Worm (Caenorhabditis elegans) whole organism, L1 larva: Measurements from ENCODE around the gene col-84.

Experiments
- C16A3.4 ChIP-seq: fragments of 150-350 bp; optimal IDR thresholded peaks from 2 replicates; lab custom pipeline; 2014; ENCODE audit warnings: missing biosample characterization, missing genetic modification characterization
- C34B4.2 ChIP-seq: sonication (generic microtip); optimal IDR thresholded peaks from 2 replicates; lab custom pipeline; 2017; ENCODE audit warnings: mild to moderate bottlenecking, missing genetic modification characterization, missing compliant biosample characterization
- Y116A8C.19 ChIP-seq: sonication (generic microtip); optimal IDR thresholded peaks from 2 replicates; lab custom pipeline; 2016; ENCODE audit warnings: missing compliant biosample characterization, missing genetic modification characterization, borderline replicate concordance
- aha-1 ChIP-seq: fragments of 150-350 bp; optimal IDR thresholded peaks from 2 replicates; lab custom pipeline; 2014; ENCODE audit warnings: missing biosample characterization, missing genetic modification characterization
- alr-1 ChIP-seq: fragments of 200-800 bp; sonication (Bioruptor generic); optimal IDR thresholded peaks from 2 replicates; lab custom pipeline; 2018; ENCODE audit warnings: borderline replicate concordance, mild to moderate bottlenecking, missing genetic modification characterization, missing compliant biosample characterization
- aly-2 ChIP-seq: fragments of 150-350 bp; optimal IDR thresholded peaks from 2 replicates; lab custom pipeline; 2014; ENCODE audit warnings: missing biosample characterization, missing genetic modification characterization
- ama-1 ChIP-seq: fragments of 150-350 bp; optimal IDR thresholded peaks from 2 replicates; lab custom pipeline; 2014
- ceh-63 ChIP-seq: fragments of 200-800 bp; sonication (Bioruptor generic); optimal IDR thresholded peaks from 2 replicates; lab custom pipeline; 2018; ENCODE audit warnings: mild to moderate bottlenecking, missing genetic modification characterization, missing compliant biosample characterization
- ceh-8 ChIP-seq: fragments of 200-800 bp; sonication (Bioruptor generic); optimal IDR thresholded peaks from 2 replicates; lab custom pipeline; 2018; ENCODE audit warnings: mild to moderate bottlenecking, missing genetic modification characterization, moderate library complexity, missing compliant biosample characterization
- ces-1 ChIP-seq: fragments of 150-350 bp; optimal IDR thresholded peaks from 2 replicates; lab custom pipeline; 2014; ENCODE audit warnings: missing biosample characterization, missing genetic modification reagents, missing genetic modification characterization
- dpl-1 ChIP-seq, 3 experiments: fragments of 150-350 bp in 2 of 3; sonication (generic microtip) in 1 of 3; optimal IDR thresholded peaks; 2 replicates each; lab custom pipeline; 2014 to 2017; ENCODE audit warnings: missing biosample characterization in 3 of 3, missing genetic modification characterization in 3 of 3, missing genetic modification reagents in 3 of 3
- dsc-1 ChIP-seq: sonication (generic microtip); optimal IDR thresholded peaks from 2 replicates; lab custom pipeline; 2016; ENCODE audit warnings: mild to moderate bottlenecking, missing genetic modification characterization, missing compliant biosample characterization
- efl-3 ChIP-seq: fragments of 200-800 bp; sonication (Bioruptor generic); optimal IDR thresholded peaks from 2 replicates; lab custom pipeline; 2018; ENCODE audit warnings: mild to moderate bottlenecking, missing genetic modification characterization, missing compliant biosample characterization
- egl-27 ChIP-seq, 2 experiments: fragments of 150-350 bp in 1 of 2; sonication (generic microtip); optimal IDR thresholded peaks; 3 replicates each; lab custom pipeline; 2017 to 2018; ENCODE audit warnings: missing biosample characterization in 2 of 2, missing genetic modification characterization in 2 of 2, missing genetic modification reagents in 2 of 2
- ets-5 ChIP-seq: fragments of 200-800 bp; sonication (Bioruptor generic); IDR thresholded peaks from 2 replicates; pipeline ENCODE4 v1.3.6; 2022; ENCODE audit warnings: missing genetic modification characterization, missing compliant biosample characterization
- hlh-17 ChIP-seq: fragments of 200-800 bp; sonication (Bioruptor generic); optimal IDR thresholded peaks from 2 replicates; lab custom pipeline; 2018; ENCODE audit warnings: missing genetic modification characterization, mild to moderate bottlenecking, missing compliant biosample characterization, moderate library complexity, borderline replicate concordance
- hlh-4 ChIP-seq: sonication (generic microtip); optimal IDR thresholded peaks from 2 replicates; lab custom pipeline; 2016; ENCODE audit warnings: mild to moderate bottlenecking, missing genetic modification characterization, missing compliant biosample characterization
- hpl-2 ChIP-seq: fragments of 150-350 bp; optimal IDR thresholded peaks from 2 replicates; lab custom pipeline; 2014; ENCODE audit warnings: missing biosample characterization, missing genetic modification reagents, missing genetic modification characterization
- irx-1 ChIP-seq: sonication (generic microtip); optimal IDR thresholded peaks from 2 replicates; lab custom pipeline; 2016; ENCODE audit warnings: missing genetic modification characterization, missing compliant biosample characterization
- isw-1 ChIP-seq: fragments of 200-800 bp; sonication (Bioruptor generic); IDR thresholded peaks from 2 replicates; pipeline ENCODE4 v1.3.6; 2022; ENCODE audit warnings: missing genetic modification characterization, missing compliant biosample characterization
- jun-1 ChIP-seq: fragments of 150-350 bp; optimal IDR thresholded peaks from 2 replicates; lab custom pipeline; 2014; ENCODE audit warnings: missing biosample characterization, missing genetic modification reagents, missing genetic modification characterization
- lin-13 ChIP-seq: fragments of 150-350 bp; optimal IDR thresholded peaks from 2 replicates; lab custom pipeline; 2014; ENCODE audit warnings: missing biosample characterization, missing genetic modification reagents, missing genetic modification characterization
- lin-14 ChIP-seq: fragments of 200-800 bp; sonication (Bioruptor generic); optimal IDR thresholded peaks from 2 replicates; lab custom pipeline; 2018; ENCODE audit warnings: mild to moderate bottlenecking, missing genetic modification characterization, moderate library complexity, missing compliant biosample characterization
- lin-35 ChIP-seq, 2 experiments: fragments of 150-350 bp; optimal IDR thresholded peaks; 2 replicates each; lab custom pipeline; 2014; ENCODE audit warnings: missing biosample characterization in 2 of 2, missing genetic modification characterization in 2 of 2, missing genetic modification reagents in 2 of 2
- mep-1 ChIP-seq: fragments of 150-350 bp; optimal IDR thresholded peaks from 2 replicates; lab custom pipeline; 2014; ENCODE audit warnings: missing biosample characterization, missing genetic modification characterization
- nhr-19 ChIP-seq: fragments of 200-800 bp; sonication (Bioruptor generic); conservative IDR thresholded peaks from 2 replicates; pipeline ENCODE4 v1.3.6; 2022; ENCODE audit warnings: missing genetic modification characterization, missing compliant biosample characterization
- nhr-237 ChIP-seq: fragments of 150-350 bp; optimal IDR thresholded peaks from 2 replicates; lab custom pipeline; 2014; ENCODE audit warnings: missing biosample characterization, missing genetic modification characterization
- nhr-28 ChIP-seq: fragments of 150-350 bp; optimal IDR thresholded peaks from 2 replicates; lab custom pipeline; 2014; ENCODE audit warnings: missing biosample characterization, missing genetic modification characterization
- nhr-47 ChIP-seq: sonication (generic microtip); optimal IDR thresholded peaks from 2 replicates; lab custom pipeline; 2016; ENCODE audit warnings: mild to moderate bottlenecking, missing genetic modification characterization, moderate library complexity, missing compliant biosample characterization
- nhr-71 ChIP-seq: sonication (generic microtip); optimal IDR thresholded peaks from 2 replicates; lab custom pipeline; 2016; ENCODE audit warnings: mild to moderate bottlenecking, missing genetic modification characterization, moderate library complexity, missing compliant biosample characterization
- nhr-77 ChIP-seq: fragments of 150-350 bp; optimal IDR thresholded peaks from 2 replicates; lab custom pipeline; 2014; ENCODE audit warnings: missing biosample characterization, missing genetic modification characterization
- nhr-84 ChIP-seq: sonication (generic microtip); optimal IDR thresholded peaks from 2 replicates; lab custom pipeline; 2017; ENCODE audit warnings: missing biosample characterization, missing genetic modification characterization
- pag-3 ChIP-seq: sonication (generic microtip); optimal IDR thresholded peaks from 2 replicates; lab custom pipeline; 2017; ENCODE audit warnings: missing genetic modification characterization, mild to moderate bottlenecking, missing compliant biosample characterization, antibody characterized with exemption, borderline replicate concordance; ENCODE audit not compliant: insufficient read depth
- sox-4 ChIP-seq: sonication (generic microtip); optimal IDR thresholded peaks from 2 replicates; lab custom pipeline; 2016; ENCODE audit warnings: missing genetic modification characterization, missing compliant biosample characterization
- sptf-1 ChIP-seq: fragments of 150-350 bp; optimal IDR thresholded peaks from 2 replicates; lab custom pipeline; 2014; ENCODE audit warnings: missing biosample characterization, missing genetic modification characterization
- sup-37 ChIP-seq: fragments of 200-800 bp; sonication (Bioruptor generic); optimal IDR thresholded peaks from 2 replicates; lab custom pipeline; 2018; ENCODE audit warnings: mild to moderate bottlenecking, missing genetic modification characterization, missing compliant biosample characterization
- tlp-1 ChIP-seq: fragments of 150-350 bp; optimal IDR thresholded peaks from 2 replicates; lab custom pipeline; 2014; ENCODE audit warnings: missing biosample characterization, missing genetic modification characterization
- unc-30 ChIP-seq: sonication (generic microtip); optimal IDR thresholded peaks from 2 replicates; lab custom pipeline; 2017; ENCODE audit warnings: missing biosample characterization, missing genetic modification characterization
- unc-62 ChIP-seq: fragments of 150-350 bp; optimal IDR thresholded peaks from 2 replicates; lab custom pipeline; 2014; ENCODE audit warnings: missing biosample characterization, missing genetic modification reagents, missing genetic modification characterization
- unc-98 ChIP-seq: fragments of 200-800 bp; sonication (Bioruptor generic); IDR thresholded peaks from 2 replicates; pipeline ENCODE4 v1.3.6; 2022; ENCODE audit warnings: missing genetic modification characterization, missing compliant biosample characterization
- vab-15 ChIP-seq: sonication (generic microtip); optimal IDR thresholded peaks from 2 replicates; lab custom pipeline; 2017; ENCODE audit warnings: missing genotype, mild to moderate bottlenecking, missing genetic modification characterization, missing compliant biosample characterization
- xbp-1 ChIP-seq: sonication (generic microtip); optimal IDR thresholded peaks from 2 replicates; lab custom pipeline; 2016; ENCODE audit warnings: missing genetic modification characterization, missing compliant biosample characterization
- ztf-4 ChIP-seq: fragments of 150-350 bp; optimal IDR thresholded peaks from 2 replicates; lab custom pipeline; 2014; ENCODE audit warnings: missing biosample characterization, missing genetic modification characterization

The col-84 gene

DNA sequence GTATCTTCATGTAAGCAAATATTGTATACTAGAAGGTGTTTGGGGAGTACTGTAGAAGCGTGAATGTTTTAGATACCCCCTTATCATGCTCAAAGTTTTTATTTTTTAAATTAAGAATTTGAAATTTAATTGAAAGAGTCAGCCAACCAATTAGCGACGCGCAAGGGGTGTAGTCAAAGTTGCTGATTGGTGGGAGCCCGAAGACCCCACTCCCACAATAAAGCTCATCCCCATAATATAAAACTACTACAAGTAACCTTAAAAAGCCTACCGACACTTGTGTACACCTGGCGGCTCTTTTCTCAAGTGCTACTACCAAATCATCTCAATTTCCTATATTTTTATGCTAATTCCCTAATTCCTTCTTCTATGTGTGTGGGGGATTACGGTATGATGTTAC, 31.4 kb downstream of the col-84 start:
- no peak for TF ChIP-seq hlh-17
- TF ChIP-seq nhr-84 (tag; lab: Kevin White, UChicago), result no peak
- TF ChIP-seq C16A3.4 (tag; lab: Kevin White, UChicago), result no peak
- no peak for TF ChIP-seq dpl-1 (GFP tag; optimal IDR thresholded peaks at IDR 0.05; lab: Kevin White, UChicago)
- no peak for TF ChIP-seq Y116A8C.19 (tag; lab: Kevin White, UChicago)
- no peak for TF ChIP-seq sup-37 (GFP tag; lab: Kevin White, UChicago)
- no peak for TF ChIP-seq ceh-8 (GFP tag; lab: Kevin White, UChicago)
- no peak for TF ChIP-seq isw-1
- TF ChIP-seq unc-62 (GFP tag; lab: Kevin White, UChicago), result no peak
- no peak for TF ChIP-seq aly-2 (tag; lab: Kevin White, UChicago)
- TF ChIP-seq lin-35 (GFP tag; optimal IDR thresholded peaks at IDR 0.05; lab: Kevin White, UChicago), result no peak
- TF ChIP-seq ces-1, result no peak
- TF ChIP-seq, all 84 proteins: peak for 0

- TF ChIP-seq C16A3.4 (tag; lab: Kevin White, UChicago) (no peak), nhr-77 (no peak), unc-30 (no peak), vab-15 (tag; lab: Kevin White, UChicago) (no peak), jun-1 (tag; lab: Kevin White, UChicago) (no peak), lin-35 (GFP tag; optimal IDR thresholded peaks at IDR 0.05; lab: Kevin White, UChicago) (no peak), C34B4.2 (tag; lab: Kevin White, UChicago) (no peak), ets-5 (GFP tag; lab: Robert Waterston, UW) (no peak), hpl-2 (GFP tag; lab: Kevin White, UChicago) (no peak), xbp-1 (tag; lab: Kevin White, UChicago) (no peak), sox-4 (tag; lab: Kevin White, UChicago) (no peak), nhr-71 (no peak), nhr-28 (tag; lab: Kevin White, UChicago) (no peak), hlh-4 (tag; lab: Kevin White, UChicago) (no peak), lin-13 (no peak), dsc-1 (tag; lab: Kevin White, UChicago) (no peak), efl-3 (no peak)
- TF ChIP-seq, all 84 proteins: peak for 0
Observed at ce11 chrII:11901110-11901509, 32.8 kb downstream of the col-84 start, which contains the start of gene vab-23. TSS of gene vab-23 (minus strand) at chrII:11901210.

ce11 chrII:11902203-11902602, 33.9 kb downstream of the col-84 start:
- TF ChIP-seq aha-1 (tag; lab: Kevin White, UChicago) (no peak), ama-1 (lab: Kevin White, UChicago) (no peak), mep-1 (peak; percentile 8), nhr-237 (tag; lab: Kevin White, UChicago) (no peak), C16A3.4 (tag; lab: Kevin White, UChicago) (no peak), lin-14 (GFP tag; lab: Kevin White, UChicago) (peak; percentile 22), unc-98 (no peak), alr-1 (tag; lab: Kevin White, UChicago) (no peak)

ce11 chrII:11905023-11905422, 36.7 kb downstream of the col-84 start:
- TF ChIP-seq tlp-1 (tag; lab: Kevin White, UChicago) (no peak), pag-3 (tag; lab: Kevin White, UChicago) (no peak), sptf-1 (tag; lab: Kevin White, UChicago) (no peak), egl-27 (tag; optimal IDR thresholded peaks at IDR 0.05; lab: Kevin White, UChicago) (no peak), xbp-1 (tag; lab: Kevin White, UChicago) (no peak), nhr-19 (GFP tag; lab: Robert Waterston, UW) (no peak), ztf-4 (tag; lab: Kevin White, UChicago) (no peak), nhr-47 (no peak), irx-1 (no peak), ceh-63 (GFP tag; lab: Kevin White, UChicago) (no peak), hlh-4 (tag; lab: Kevin White, UChicago) (no peak), dsc-1 (tag; lab: Kevin White, UChicago) (no peak)
- TF ChIP-seq, all 84 proteins: peak for 0
